Worm (Caenorhabditis elegans) whole organism, mixed stage, embryonic: ENCODE data around the gene C54D2.6.

Experiments used
- elt-3 ChIP-seq: fragments of 150-350 bp; optimal IDR thresholded peaks from 2 replicates; lab custom pipeline; 2014; ENCODE audit warnings: missing biosample characterization, missing genetic modification characterization
- ham-2 ChIP-seq: fragments of 200-800 bp; sonication (Bioruptor generic); optimal IDR thresholded peaks from 2 replicates; lab custom pipeline; 2018; ENCODE audit warnings: mild to moderate bottlenecking, missing genetic modification characterization, missing compliant biosample characterization
- hlh-1 ChIP-seq: fragments of 150-350 bp; optimal IDR thresholded peaks from 2 replicates; lab custom pipeline; 2014; ENCODE audit warnings: missing biosample characterization, missing genetic modification reagents, missing genetic modification characterization
- lin-13 ChIP-seq: fragments of 150-350 bp; optimal IDR thresholded peaks from 2 replicates; lab custom pipeline; 2014; ENCODE audit warnings: missing biosample characterization, missing genetic modification characterization
- lsy-2 ChIP-seq: fragments of 150-350 bp; optimal IDR thresholded peaks from 2 replicates; lab custom pipeline; 2014; ENCODE audit warnings: missing biosample characterization, missing genetic modification characterization
- nhr-28 ChIP-seq: fragments of 150-350 bp; optimal IDR thresholded peaks from 2 replicates; lab custom pipeline; 2014; ENCODE audit warnings: missing biosample characterization, missing genetic modification characterization
- sem-2 ChIP-seq: fragments of 200-800 bp; sonication (Bioruptor generic); optimal IDR thresholded peaks from 2 replicates; lab custom pipeline; 2018; ENCODE audit warnings: mild to moderate bottlenecking, missing genetic modification characterization, missing compliant biosample characterization
- unc-62 ChIP-seq: fragments of 150-350 bp; optimal IDR thresholded peaks from 2 replicates; lab custom pipeline; 2014; ENCODE audit warnings: missing biosample characterization, missing genetic modification reagents, missing genetic modification characterization

ce11 chrX:7817555-7817954, 29.8 kb downstream of the C54D2.6 start:
- no peak for TF ChIP-seq lin-13 (tag; lab: Kevin White, UChicago)
- TF ChIP-seq hlh-1, result no peak
- TF ChIP-seq elt-3 (tag; lab: Kevin White, UChicago), result no peak
- no peak for TF ChIP-seq ham-2
- no peak for TF ChIP-seq unc-62 (GFP tag; lab: Kevin White, UChicago)
- no peak for TF ChIP-seq nhr-28 (tag; lab: Kevin White, UChicago)
- no peak for TF ChIP-seq lsy-2 (tag; lab: Kevin White, UChicago)
- no peak for TF ChIP-seq sem-2 (GFP tag; lab: Kevin White, UChicago)
